Fruit fly (Drosophila melanogaster) whole organism, embryonic: ENCODE results near the gene Pdi.

Experiments used
- Adf1 ChIP-seq: fragments of 200-800 bp; sonication (Bioruptor generic); IDR thresholded peaks from 2 replicates; pipeline ENCODE4 v1.3.6; 2022; ENCODE audit warnings: missing biosample characterization, missing genetic modification characterization
- Antp ChIP-seq: fragments of 200-800 bp; sonication (Bioruptor generic); optimal IDR thresholded peaks from 3 replicates; lab custom pipeline; 2016; ENCODE audit warnings: missing biosample characterization, missing genetic modification characterization
- Atf-2 ChIP-seq: fragments of 200-800 bp; sonication (Bioruptor generic); optimal IDR thresholded peaks from 2 replicates; lab custom pipeline; 2016; ENCODE audit warnings: missing biosample characterization, missing genetic modification characterization
- CG1024 ChIP-seq: fragments of 200-800 bp; sonication (Bioruptor generic); IDR thresholded peaks from 2 replicates; pipeline ENCODE4 v1.3.6; 2022; ENCODE audit warnings: missing biosample characterization, missing genetic modification characterization
- CG10543 ChIP-seq: fragments of 200-800 bp; sonication (Bioruptor generic); optimal IDR thresholded peaks from 3 replicates; lab custom pipeline; 2017; ENCODE audit warnings: missing biosample characterization, mild to moderate bottlenecking, missing genetic modification characterization, moderate library complexity
- CG11247 ChIP-seq: fragments of 200-800 bp; sonication (Bioruptor generic); IDR thresholded peaks from 2 replicates; pipeline ENCODE4 v1.3.6; 2022; ENCODE audit warnings: missing biosample characterization, missing genetic modification characterization
- CG12071 ChIP-seq: fragments of 200-800 bp; sonication (Bioruptor generic); optimal IDR thresholded peaks from 3 replicates; lab custom pipeline; 2018; ENCODE audit warnings: missing biosample characterization, mild to moderate bottlenecking, missing genetic modification characterization
- CG12236 ChIP-seq: fragments of 200-800 bp; sonication (Bioruptor generic); optimal IDR thresholded peaks from 2 replicates; lab custom pipeline; 2016; ENCODE audit warnings: missing biosample characterization, missing genetic modification characterization
- CG13775 ChIP-seq: fragments of 200-800 bp; sonication (Bioruptor generic); optimal IDR thresholded peaks from 3 replicates; lab custom pipeline; 2017; ENCODE audit warnings: missing biosample characterization, mild to moderate bottlenecking, missing genetic modification characterization
- CG15269 ChIP-seq: fragments of 200-800 bp; sonication (Bioruptor generic); optimal IDR thresholded peaks from 2 replicates; lab custom pipeline; 2018; ENCODE audit warnings: missing biosample characterization, mild to moderate bottlenecking, missing genetic modification characterization, moderate library complexity
- CG17328 ChIP-seq: fragments of 200-800 bp; sonication (Bioruptor generic); IDR thresholded peaks from 2 replicates; pipeline ENCODE4 v1.3.6; 2022; ENCODE audit warnings: missing biosample characterization, missing genetic modification characterization
- CG18262 ChIP-seq: fragments of 200-800 bp; optimal IDR thresholded peaks from 3 replicates; lab custom pipeline; 2019; ENCODE audit warnings: missing biosample characterization, mild to moderate bottlenecking, missing genetic modification characterization, moderate library complexity
- CG30020 ChIP-seq: fragments of 200-800 bp; optimal IDR thresholded peaks from 2 replicates; lab custom pipeline; 2019; ENCODE audit warnings: missing biosample characterization, mild to moderate bottlenecking, missing genetic modification characterization, moderate library complexity
- CG31224 ChIP-seq: fragments of 200-800 bp; sonication (Bioruptor generic); IDR thresholded peaks from 2 replicates; pipeline ENCODE4 v1.3.6; 2022; ENCODE audit warnings: missing biosample characterization, missing genetic modification characterization
- CG32532 ChIP-seq: fragments of 200-800 bp; sonication (Bioruptor generic); IDR thresholded peaks from 2 replicates; pipeline ENCODE4 v1.3.6; 2022; ENCODE audit warnings: missing biosample characterization, missing genetic modification characterization
- CG42726 ChIP-seq: fragments of 200-800 bp; sonication (Bioruptor generic); IDR thresholded peaks from 2 replicates; pipeline ENCODE4 v1.3.6; 2022; ENCODE audit warnings: missing biosample characterization, missing genetic modification characterization; ENCODE audit not compliant: partially characterized antibody
- CG6272 ChIP-seq: fragments of 200-800 bp; sonication (Bioruptor generic); IDR thresholded peaks from 2 replicates; pipeline ENCODE4 v1.3.6; 2022; ENCODE audit warnings: missing biosample characterization, missing genetic modification characterization
- CG6791 ChIP-seq: fragments of 200-800 bp; sonication (Bioruptor generic); IDR thresholded peaks from 3 replicates; pipeline ENCODE4 v1.3.6; 2022; ENCODE audit warnings: missing biosample characterization, missing genetic modification characterization; ENCODE audit not compliant: partially characterized antibody
- CG7357 ChIP-seq: fragments of 200-800 bp; sonication (Bioruptor generic); IDR thresholded peaks from 3 replicates; pipeline ENCODE4 v1.3.6; 2022; ENCODE audit warnings: missing biosample characterization, missing genetic modification characterization
- CG8478 ChIP-seq: fragments of >200 bp; optimal IDR thresholded peaks from 2 replicates; lab custom pipeline; 2018
- CG9876 ChIP-seq: fragments of 200-800 bp; sonication (Bioruptor generic); optimal IDR thresholded peaks from 2 replicates; lab custom pipeline; 2016; ENCODE audit warnings: missing biosample characterization, missing genetic modification characterization
- Deaf1 ChIP-seq: fragments of 200-800 bp; optimal IDR thresholded peaks from 3 replicates; lab custom pipeline; 2019; ENCODE audit warnings: missing biosample characterization, mild to moderate bottlenecking, missing genetic modification characterization, moderate library complexity
- Dll ChIP-seq: fragments of 200-800 bp; sonication (Bioruptor generic); IDR thresholded peaks from 4 replicates; pipeline ENCODE4 v1.3.6; 2022; ENCODE audit warnings: missing biosample characterization, missing genetic modification characterization; ENCODE audit not compliant: partially characterized antibody
- Ets65A ChIP-seq: fragments of 200-800 bp; sonication (Bioruptor generic); peaks from one replicate; lab custom pipeline; 2016; ENCODE audit warnings: missing biosample characterization, missing genetic modification characterization
- HLH54F ChIP-seq: fragments of 200-800 bp; sonication (Bioruptor generic); optimal IDR thresholded peaks from 3 replicates; lab custom pipeline; 2016; ENCODE audit warnings: missing biosample characterization, missing genetic modification characterization
- Hmr ChIP-seq: fragments of 200-800 bp; sonication (Bioruptor generic); optimal IDR thresholded peaks from 3 replicates; lab custom pipeline; 2017; ENCODE audit warnings: mild to moderate bottlenecking, missing biosample characterization, missing genetic modification reagents, missing genetic modification characterization
- Med ChIP-seq: fragments of 200-800 bp; sonication (Bioruptor generic); peaks from one replicate; lab custom pipeline; 2016; ENCODE audit warnings: missing biosample characterization, missing genetic modification characterization, mild to moderate bottlenecking, inconsistent platforms, moderate library complexity
- NK7.1 ChIP-seq: fragments of 200-800 bp; sonication (Bioruptor generic); optimal IDR thresholded peaks from 3 replicates; lab custom pipeline; 2016; ENCODE audit warnings: missing biosample characterization, missing genetic modification characterization
- Rx ChIP-seq: fragments of 200-800 bp; sonication (Bioruptor generic); IDR thresholded peaks from 2 replicates; pipeline ENCODE4 v1.3.6; 2022; ENCODE audit warnings: missing biosample characterization, missing genetic modification characterization
- Sox102F ChIP-seq: fragments of 200-800 bp; sonication (Bioruptor generic); optimal IDR thresholded peaks from 2 replicates; lab custom pipeline; 2018; ENCODE audit warnings: missing biosample characterization, mild to moderate bottlenecking, missing genetic modification characterization, moderate library complexity
- Spps ChIP-seq: fragments of 200-800 bp; sonication (Bioruptor generic); optimal IDR thresholded peaks from 2 replicates; lab custom pipeline; 2018; ENCODE audit warnings: missing biosample characterization, mild to moderate bottlenecking, missing genetic modification characterization
- abd-A ChIP-seq: fragments of 200-800 bp; sonication (Bioruptor generic); optimal IDR thresholded peaks from 3 replicates; lab custom pipeline; 2019; ENCODE audit warnings: missing biosample characterization, mild to moderate bottlenecking, missing genetic modification characterization, moderate library complexity
- bbx ChIP-seq: fragments of 200-800 bp; sonication (Bioruptor generic); IDR thresholded peaks from 2 replicates; pipeline ENCODE4 v1.3.6; 2022; ENCODE audit warnings: missing biosample characterization, missing genetic modification characterization; ENCODE audit not compliant: partially characterized antibody
- bsh ChIP-seq, 2 experiments: fragments of 200-800 bp; sonication (Bioruptor generic); optimal IDR thresholded peaks; 2 replicates each; lab custom pipeline; 2017 to 2018; ENCODE audit warnings: mild to moderate bottlenecking in 2 of 2, missing biosample characterization in 2 of 2, missing genetic modification characterization in 2 of 2, moderate library complexity in 1 of 2
- cg ChIP-seq: fragments of 200-800 bp; sonication (Bioruptor generic); optimal IDR thresholded peaks from 3 replicates; lab custom pipeline; 2019; ENCODE audit warnings: missing biosample characterization, mild to moderate bottlenecking, missing genetic modification characterization, moderate library complexity
- ci ChIP-seq: fragments of 200-800 bp; sonication (Bioruptor generic); IDR thresholded peaks from 3 replicates; pipeline ENCODE4 v1.3.6; 2022; ENCODE audit warnings: missing biosample characterization, missing genetic modification characterization
- crp ChIP-seq, 2 experiments: fragments of 200-800 bp; sonication (Bioruptor generic); optimal IDR thresholded peaks; 2 replicates in 1 of 2; 3 replicates in 1 of 2; lab custom pipeline; 2017; ENCODE audit warnings: missing biosample characterization in 2 of 2, missing genetic modification characterization in 2 of 2, mild to moderate bottlenecking in 1 of 2, moderate library complexity in 1 of 2
- gem ChIP-seq: fragments of 200-800 bp; sonication (Bioruptor generic); optimal IDR thresholded peaks from 2 replicates; lab custom pipeline; 2019; ENCODE audit warnings: missing biosample characterization, mild to moderate bottlenecking, missing genetic modification characterization, moderate library complexity
- kni ChIP-seq: fragments of 200-800 bp; sonication (Bioruptor generic); optimal IDR thresholded peaks from 3 replicates; lab custom pipeline; 2017; ENCODE audit warnings: mild to moderate bottlenecking, missing biosample characterization, missing genetic modification reagents, missing genetic modification characterization
- mld ChIP-seq: fragments of 200-800 bp; sonication (Bioruptor generic); IDR thresholded peaks from 3 replicates; pipeline ENCODE4 v1.3.6; 2022; ENCODE audit warnings: missing biosample characterization, missing genetic modification characterization; ENCODE audit not compliant: partially characterized antibody
- nom ChIP-seq: fragments of 200-800 bp; sonication (Bioruptor generic); optimal IDR thresholded peaks from 2 replicates; lab custom pipeline; 2017; ENCODE audit warnings: missing biosample characterization, missing genetic modification characterization, mild to moderate bottlenecking, moderate library complexity, missing genetic modification reagents
- onecut ChIP-seq: fragments of 200-800 bp; sonication (Bioruptor generic); IDR thresholded peaks from 2 replicates; pipeline ENCODE4 v1.3.6; 2022; ENCODE audit warnings: missing biosample characterization, missing genetic modification characterization
- pzg ChIP-seq: fragments of 200-800 bp; sonication (Bioruptor generic); optimal IDR thresholded peaks from 3 replicates; lab custom pipeline; 2018; ENCODE audit warnings: missing biosample characterization, mild to moderate bottlenecking, missing genetic modification characterization, moderate library complexity
- ranshi ChIP-seq: fragments of 200-800 bp; sonication (Bioruptor generic); IDR thresholded peaks from 2 replicates; pipeline ENCODE4 v1.3.6; 2022; ENCODE audit warnings: missing biosample characterization, missing genetic modification characterization
- scrt ChIP-seq: fragments of 200-800 bp; sonication (Bioruptor generic); optimal IDR thresholded peaks from 2 replicates; lab custom pipeline; 2018; ENCODE audit warnings: missing biosample characterization, mild to moderate bottlenecking, missing genetic modification characterization, moderate library complexity
- tup ChIP-seq: fragments of 200-800 bp; sonication (Bioruptor generic); optimal IDR thresholded peaks from 2 replicates; lab custom pipeline; 2016; ENCODE audit warnings: missing biosample characterization, mild to moderate bottlenecking, missing genetic modification characterization, moderate library complexity
- zfh1 ChIP-seq: fragments of 200-800 bp; sonication (Bioruptor generic); IDR thresholded peaks from 3 replicates; pipeline ENCODE4 v1.3.6; 2022; ENCODE audit warnings: missing biosample characterization, missing genetic modification characterization
- zfh2 ChIP-seq: fragments of 200-800 bp; sonication (Bioruptor generic); optimal IDR thresholded peaks from 2 replicates; lab custom pipeline; 2016; ENCODE audit warnings: missing biosample characterization, missing genetic modification characterization

The Pdi gene

DNA sequence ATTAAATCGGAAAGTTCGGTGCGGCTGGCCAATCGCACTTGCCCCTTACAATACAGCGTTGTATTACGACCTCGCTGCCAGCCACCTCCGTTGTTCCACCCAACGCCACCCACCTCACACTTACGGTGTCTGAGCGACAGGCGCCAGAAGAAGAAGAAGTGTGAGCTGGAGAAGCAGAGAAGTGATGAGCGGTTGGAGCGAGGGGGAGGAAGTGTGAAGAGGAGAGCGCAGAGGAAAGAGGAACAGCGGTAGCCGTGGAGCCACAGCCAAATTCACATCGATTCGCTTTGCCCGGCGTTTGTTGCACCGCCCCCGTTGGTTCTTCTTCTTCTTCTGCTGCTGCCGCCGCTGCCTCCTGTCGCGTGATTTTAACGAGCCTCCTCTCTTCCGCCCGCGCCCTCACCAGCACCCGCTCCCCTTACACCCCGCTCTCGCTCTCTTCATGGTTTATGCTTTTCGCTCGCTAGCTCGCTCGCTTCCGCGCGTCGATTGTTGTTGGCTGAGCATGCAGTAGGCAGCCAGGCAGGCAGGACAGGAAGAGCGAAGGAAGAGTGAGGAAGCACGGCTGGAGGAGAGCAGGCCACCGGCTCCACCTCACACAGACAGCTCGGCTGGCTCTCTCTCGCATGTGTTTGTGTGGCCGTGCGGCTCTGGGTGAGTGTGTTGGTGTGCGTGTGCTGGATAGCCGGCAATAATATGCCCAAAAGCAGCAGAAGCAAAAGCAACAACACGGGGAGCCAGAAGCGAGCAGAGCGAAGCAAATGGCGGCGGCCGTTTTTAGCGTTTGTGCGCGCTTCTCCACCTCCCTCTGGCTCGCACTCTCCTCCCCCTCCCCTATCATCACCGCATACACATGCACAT lies 38.4 kb downstream of the Pdi start:
- TF ChIP-seq mld (GFP tag; lab: Robert Waterston, UW) (0 out of 3 replicates have a peak, but pooled peaks have one; percentile 36), Med (GFP tag; lab: Kevin White, UChicago) (peak; percentile 93), abd-A (tag; lab: Kevin White, UChicago) (peak; percentile 88), CG17328 (GFP tag; lab: Robert Waterston, UW) (0 out of 2 replicates have a peak, but pooled peaks have one; percentile 11), onecut (GFP tag; lab: Robert Waterston, UW) (peak; percentile 36; the same call in 1 of the 2 replicates), Spps (no peak), CG32532 (GFP tag; lab: Robert Waterston, UW) (no peak), CG18262 (no peak), zfh1 (GFP tag; lab: Robert Waterston, UW) (no peak), Atf-2 (GFP tag; lab: Kevin White, UChicago) (no peak), CG30020 (tag; lab: Kevin White, UChicago) (no peak), CG31224 (no peak), CG6791 (no peak), CG13775 (no peak), CG6272 (GFP tag; lab: Robert Waterston, UW) (no peak), gem (tag; lab: Kevin White, UChicago) (no peak), tup (GFP tag; lab: Kevin White, UChicago) (no peak), Sox102F (no peak), Dll (0 out of 4 replicates have a peak, but pooled peaks have one; percentile 48), pzg (GFP tag; lab: Kevin White, UChicago) (no peak), scrt (peak; percentile 30), CG15269 (tag; lab: Kevin White, UChicago) (no peak), CG9876 (GFP tag; lab: Kevin White, UChicago) (peak; percentile 12), ranshi (GFP tag; lab: Robert Waterston, UW) (peak; percentile 16; the same call in 1 of the 2 replicates), Rx (GFP tag; lab: Robert Waterston, UW) (0 out of 2 replicates have a peak, but pooled peaks have one; percentile 3), Ets65A (GFP tag; lab: Kevin White, UChicago) (peak; percentile 71), CG12236 (GFP tag; lab: Kevin White, UChicago) (no peak), zfh2 (GFP tag; lab: Kevin White, UChicago) (no peak), Adf1 (GFP tag; lab: Robert Waterston, UW) (peak; percentile 80; the same call in 1 of the 2 replicates), CG10543 (GFP tag; lab: Kevin White, UChicago) (peak; percentile 28), bbx (GFP tag; lab: Robert Waterston, UW) (peak; percentile 13; the same call in 1 of the 2 replicates), CG12071 (GFP tag; lab: Kevin White, UChicago) (no peak), kni (GFP tag; lab: Kevin White, UChicago) (peak; percentile 45), crp (GFP tag; optimal IDR thresholded peaks at IDR 0.05; lab: Kevin White, UChicago) (no peak), cg (GFP tag; lab: Kevin White, UChicago) (peak; percentile 92), Hmr (GFP tag; lab: Kevin White, UChicago) (peak; percentile 14), NK7.1 (no peak), CG1024 (GFP tag; lab: Robert Waterston, UW) (no peak), CG42726 (GFP tag; lab: Robert Waterston, UW) (0 out of 2 replicates have a peak, but pooled peaks have one; percentile 14), HLH54F (no peak), nom (peak; percentile 7), CG7357 (GFP tag; lab: Robert Waterston, UW) (no peak), CG11247 (GFP tag; lab: Robert Waterston, UW) (no peak), Antp (GFP tag; lab: Kevin White, UChicago) (no peak), bsh (GFP tag; optimal IDR thresholded peaks at IDR 0.05; lab: Kevin White, UChicago) (peak in 1 of 2 experiments; percentile 28), CG8478 (peak; percentile 87), Deaf1 (tag; lab: Kevin White, UChicago) (peak; percentile 60), ci (GFP tag; lab: Robert Waterston, UW) (peak; percentile 43; the same call in 1 of the 3 replicates)
